Worm (Caenorhabditis elegans) whole organism, young adult: ENCODE data around the gene K03B8.6.
"Not testable (repeated sequence)": the region's sequence is repeated elsewhere in the genome, so short reads cannot be mapped to it uniquely, and the experiment has no call there.

Experiments used
- F37B4.10 ChIP-seq: fragments of 200-800 bp; sonication (Bioruptor generic); IDR thresholded peaks from 2 replicates; pipeline ENCODE4 v1.3.6; 2022; ENCODE audit warnings: missing genetic modification characterization, missing compliant biosample characterization
- aptf-2 ChIP-seq: fragments of 200-800 bp; sonication (Bioruptor generic); conservative IDR thresholded peaks from 2 replicates; pipeline ENCODE4 v1.3.6; 2022; ENCODE audit warnings: missing genetic modification reagents, missing genetic modification characterization, missing compliant biosample characterization
- aptf-3 ChIP-seq: fragments of 200-800 bp; sonication (Bioruptor generic); IDR thresholded peaks from 2 replicates; pipeline ENCODE4 v1.3.6; 2022; ENCODE audit warnings: missing genetic modification characterization, missing compliant biosample characterization
- chd-7 ChIP-seq: sonication (generic microtip); optimal IDR thresholded peaks from 2 replicates; lab custom pipeline; 2016; ENCODE audit warnings: mild to moderate bottlenecking, missing genetic modification characterization, moderate library complexity, missing compliant biosample characterization
- dpl-1 ChIP-seq: fragments of 150-350 bp; optimal IDR thresholded peaks from 2 replicates; lab custom pipeline; 2014; ENCODE audit warnings: missing biosample characterization, missing genetic modification reagents, missing genetic modification characterization
- lin-26 ChIP-seq: fragments of 200-800 bp; sonication (Bioruptor generic); IDR thresholded peaks from 2 replicates; pipeline ENCODE4 v1.3.6; 2022; ENCODE audit warnings: missing genetic modification reagents, missing genetic modification characterization, missing compliant biosample characterization
- lir-1 ChIP-seq: fragments of 200-800 bp; sonication (Bioruptor generic); conservative IDR thresholded peaks from 2 replicates; pipeline ENCODE4 v1.3.6; 2022; ENCODE audit warnings: missing genetic modification reagents, missing genetic modification characterization, missing compliant biosample characterization
- madf-6 ChIP-seq: fragments of 200-800 bp; sonication (Bioruptor generic); IDR thresholded peaks from 2 replicates; pipeline ENCODE4 v1.3.6; 2022; ENCODE audit warnings: missing genetic modification reagents, missing genetic modification characterization, missing compliant biosample characterization
- pha-4 ChIP-seq: fragments of 150-350 bp; sonication (generic microtip); optimal IDR thresholded peaks from 2 replicates; lab custom pipeline; 2014; ENCODE audit warnings: missing biosample characterization, missing genetic modification reagents, missing genetic modification characterization
- snpc-4 ChIP-seq, 5 experiments: fragments of 150-350 bp in 1 of 5; sonication (generic microtip) in 4 of 5; optimal IDR thresholded peaks; 2 replicates each; lab custom pipeline; 2014 to 2018; ENCODE audit warnings: missing genetic modification characterization in 5 of 5, missing biosample characterization in 3 of 5, antibody characterized with exemption in 2 of 5, mild to moderate bottlenecking in 2 of 5, missing compliant biosample characterization in 2 of 5, missing genotype in 2 of 5, moderate library complexity in 2 of 5, missing genetic modification reagents in 1 of 5
- unc-130 ChIP-seq: sonication (generic microtip); optimal IDR thresholded peaks from 2 replicates; lab custom pipeline; 2016; ENCODE audit warnings: missing genetic modification reagents, missing genetic modification characterization, missing compliant biosample characterization
- ztf-3 ChIP-seq: fragments of 200-800 bp; sonication (Bioruptor generic); optimal IDR thresholded peaks from 2 replicates; lab custom pipeline; 2018; ENCODE audit warnings: mild to moderate bottlenecking, missing genetic modification characterization, missing compliant biosample characterization

ce11 chrV:11396134-11396533 lies 11.2 kb upstream of the K03B8.6 start, which contains the start of gene nas-18:
- TF ChIP-seq chd-7 (tag; lab: Kevin White, UChicago); lin-26; snpc-4 (GFP tag; optimal IDR thresholded peaks at IDR 0.05; lab: Kevin White, UChicago); snpc-4 (tag; optimal IDR thresholded peaks at IDR 0.05; lab: Kevin White, UChicago); unc-130 (GFP tag; lab: Kevin White, UChicago); aptf-3 (GFP tag; lab: Robert Waterston, UW); dpl-1 (GFP tag; lab: Kevin White, UChicago); lir-1 (GFP tag; lab: Robert Waterston, UW); F37B4.10 (GFP tag; lab: Robert Waterston, UW); madf-6 (GFP tag; lab: Robert Waterston, UW); aptf-2 (GFP tag; lab: Robert Waterston, UW); pha-4 (tag; lab: Kevin White, UChicago); ztf-3 (GFP tag; lab: Kevin White, UChicago): not testable (repeated sequence)
